Worm (Caenorhabditis elegans) whole organism, mixed stage, embryonic: ENCODE measurements around the gene pals-31.

Experiments
- M03D4.4 ChIP-seq: sonication (generic microtip); optimal IDR thresholded peaks from 2 replicates; lab custom pipeline; 2017; ENCODE audit warnings: mild to moderate bottlenecking, missing genetic modification characterization, missing compliant biosample characterization
- bed-3 ChIP-seq: fragments of 200-800 bp; sonication (Bioruptor generic); optimal IDR thresholded peaks from 3 replicates; lab custom pipeline; 2018; ENCODE audit warnings: mild to moderate bottlenecking, missing genetic modification characterization, moderate library complexity, missing compliant biosample characterization
- ceh-39 ChIP-seq: fragments of 150-350 bp; optimal IDR thresholded peaks from 2 replicates; lab custom pipeline; 2014; ENCODE audit warnings: missing biosample characterization, missing genetic modification characterization
- ceh-83 ChIP-seq: fragments of 200-800 bp; sonication (Bioruptor generic); optimal IDR thresholded peaks from 2 replicates; lab custom pipeline; 2018; ENCODE audit warnings: mild to moderate bottlenecking, missing genetic modification characterization, missing compliant biosample characterization
- ces-1 ChIP-seq: fragments of 150-350 bp; optimal IDR thresholded peaks from 2 replicates; lab custom pipeline; 2014; ENCODE audit warnings: missing biosample characterization, missing genetic modification reagents, missing genetic modification characterization
- drap-1 ChIP-seq: fragments of 200-800 bp; sonication (Bioruptor generic); optimal IDR thresholded peaks from 3 replicates; lab custom pipeline; 2018; ENCODE audit warnings: mild to moderate bottlenecking, missing genetic modification characterization, missing compliant biosample characterization
- elt-3 ChIP-seq: fragments of 150-350 bp; optimal IDR thresholded peaks from 2 replicates; lab custom pipeline; 2014; ENCODE audit warnings: missing biosample characterization, missing genetic modification characterization
- flh-1 ChIP-seq: fragments of 200-800 bp; sonication (Bioruptor generic); optimal IDR thresholded peaks from 2 replicates; lab custom pipeline; 2018; ENCODE audit warnings: mild to moderate bottlenecking, missing genetic modification characterization, moderate library complexity, missing compliant biosample characterization
- ham-2 ChIP-seq: fragments of 200-800 bp; sonication (Bioruptor generic); optimal IDR thresholded peaks from 2 replicates; lab custom pipeline; 2018; ENCODE audit warnings: mild to moderate bottlenecking, missing genetic modification characterization, missing compliant biosample characterization
- hlh-1 ChIP-seq: fragments of 150-350 bp; optimal IDR thresholded peaks from 2 replicates; lab custom pipeline; 2014; ENCODE audit warnings: missing biosample characterization, missing genetic modification reagents, missing genetic modification characterization
- lin-13 ChIP-seq: fragments of 150-350 bp; optimal IDR thresholded peaks from 2 replicates; lab custom pipeline; 2014; ENCODE audit warnings: missing biosample characterization, missing genetic modification characterization
- lsy-2 ChIP-seq: fragments of 150-350 bp; optimal IDR thresholded peaks from 2 replicates; lab custom pipeline; 2014; ENCODE audit warnings: missing biosample characterization, missing genetic modification characterization
- mep-1 ChIP-seq: fragments of 150-350 bp; optimal IDR thresholded peaks from 2 replicates; lab custom pipeline; 2017; ENCODE audit warnings: missing biosample characterization, missing genetic modification reagents, missing genetic modification characterization, inconsistent platforms
- mls-2 ChIP-seq: sonication (generic microtip); optimal IDR thresholded peaks from 2 replicates; lab custom pipeline; 2016; ENCODE audit warnings: mild to moderate bottlenecking, missing genetic modification characterization, moderate library complexity, missing compliant biosample characterization
- nhr-12 ChIP-seq: fragments of 150-350 bp; optimal IDR thresholded peaks from 2 replicates; lab custom pipeline; 2014; ENCODE audit warnings: missing biosample characterization, missing genetic modification characterization
- nhr-2 ChIP-seq: fragments of 150-350 bp; optimal IDR thresholded peaks from 2 replicates; lab custom pipeline; 2014; ENCODE audit warnings: missing biosample characterization, missing genetic modification characterization
- nhr-237 ChIP-seq: fragments of 150-350 bp; optimal IDR thresholded peaks from 2 replicates; lab custom pipeline; 2014; ENCODE audit warnings: missing biosample characterization, missing genetic modification characterization
- nhr-28 ChIP-seq: fragments of 150-350 bp; optimal IDR thresholded peaks from 2 replicates; lab custom pipeline; 2014; ENCODE audit warnings: missing biosample characterization, missing genetic modification characterization
- nhr-76 ChIP-seq: sonication (generic microtip); optimal IDR thresholded peaks from 2 replicates; lab custom pipeline; 2017; ENCODE audit warnings: missing biosample characterization, missing genetic modification characterization
- snpc-4 ChIP-seq: fragments of 150-350 bp; optimal IDR thresholded peaks from 2 replicates; lab custom pipeline; 2014; ENCODE audit warnings: missing biosample characterization, missing genetic modification characterization
- sptf-1 ChIP-seq: sonication (generic microtip); optimal IDR thresholded peaks from 2 replicates; lab custom pipeline; 2017; ENCODE audit warnings: mild to moderate bottlenecking, missing genetic modification characterization, moderate library complexity, missing compliant biosample characterization
- tbx-8 ChIP-seq: fragments of 200-800 bp; sonication (Bioruptor generic); optimal IDR thresholded peaks from 2 replicates; lab custom pipeline; 2018; ENCODE audit warnings: mild to moderate bottlenecking, missing genetic modification characterization, moderate library complexity, missing compliant biosample characterization
- unc-120 ChIP-seq: sonication (generic microtip); optimal IDR thresholded peaks from 2 replicates; lab custom pipeline; 2017; ENCODE audit warnings: missing genetic modification characterization, missing compliant biosample characterization; ENCODE audit not compliant: poor library complexity, severe bottlenecking
- unc-39 ChIP-seq: fragments of 150-350 bp; optimal IDR thresholded peaks from 2 replicates; lab custom pipeline; 2014; ENCODE audit warnings: missing biosample characterization, missing genetic modification characterization
- unc-62 ChIP-seq: fragments of 150-350 bp; optimal IDR thresholded peaks from 2 replicates; lab custom pipeline; 2014; ENCODE audit warnings: missing biosample characterization, missing genetic modification reagents, missing genetic modification characterization
- zip-8 ChIP-seq: fragments of 150-350 bp; optimal IDR thresholded peaks from 2 replicates; lab custom pipeline; 2014; ENCODE audit warnings: missing biosample characterization, missing genetic modification characterization
- ztf-11 ChIP-seq: fragments of 150-350 bp; optimal IDR thresholded peaks from 2 replicates; lab custom pipeline; 2014; ENCODE audit warnings: missing biosample characterization, missing genetic modification characterization

Gene pals-31

ce11 chrV:638328-638727 is 1.9 kb downstream of the pals-31 start, which contains the start of gene srj-37:
Gene srj-37, plus strand, starts transcription at chrV:638628.
- TF ChIP-seq elt-3 (tag; lab: Kevin White, UChicago), result no peak
- TF ChIP-seq sptf-1, result no peak
- no peak for TF ChIP-seq nhr-76 (tag; lab: Kevin White, UChicago)
- no peak for TF ChIP-seq M03D4.4
- no peak for TF ChIP-seq tbx-8 (GFP tag; lab: Kevin White, UChicago)
- TF ChIP-seq zip-8 (tag; lab: Kevin White, UChicago), result no peak
- no peak for TF ChIP-seq lsy-2 (tag; lab: Kevin White, UChicago)
- no peak for TF ChIP-seq mls-2 (tag; lab: Kevin White, UChicago)
- TF ChIP-seq nhr-2 (tag; lab: Kevin White, UChicago), result no peak
- TF ChIP-seq mep-1 (tag; lab: Kevin White, UChicago), result no peak
- no peak for TF ChIP-seq ham-2 (GFP tag; lab: Kevin White, UChicago)
- TF ChIP-seq nhr-28 (tag; lab: Kevin White, UChicago), result no peak
- no peak for TF ChIP-seq unc-39 (tag; lab: Kevin White, UChicago)
- TF ChIP-seq nhr-237 (tag; lab: Kevin White, UChicago), result no peak
- TF ChIP-seq unc-120 (tag; lab: Kevin White, UChicago), result no peak
- TF ChIP-seq lin-13 (tag; lab: Kevin White, UChicago), result no peak
- no peak for TF ChIP-seq snpc-4 (tag; lab: Kevin White, UChicago)
- TF ChIP-seq ztf-11, result no peak

- TF ChIP-seq ces-1 (GFP tag; lab: Kevin White, UChicago), result peak; percentile 41
- TF ChIP-seq ceh-39 (tag; lab: Kevin White, UChicago), result no peak
- TF ChIP-seq unc-120 (tag; lab: Kevin White, UChicago), result peak; percentile 22
- TF ChIP-seq, all 35 proteins: peak for 2
Measured at ce11 chrV:642750-643149, 6.4 kb downstream of the pals-31 start, which contains the start of gene nhr-190. Gene nhr-190, minus strand, starts transcription at chrV:642924.

- no peak for TF ChIP-seq lsy-2 (tag; lab: Kevin White, UChicago)
- TF ChIP-seq, all 35 proteins: peak for 0
Measured at ce11 chrV:646129-646528, 9.7 kb downstream of the pals-31 start, which contains the start of gene F48G7.12. Gene F48G7.12, minus strand, starts transcription at chrV:646229.

- TF ChIP-seq unc-62 (GFP tag; lab: Kevin White, UChicago), result no peak
- TF ChIP-seq zip-8 (tag; lab: Kevin White, UChicago), result no peak
- TF ChIP-seq flh-1 (GFP tag; lab: Kevin White, UChicago), result no peak
Measured at ce11 chrV:646888-647287, 10.5 kb downstream of the pals-31 start, which contains the start of gene ugt-42. Gene ugt-42, plus strand, starts transcription at chrV:647188.

- TF ChIP-seq bed-3 (GFP tag; lab: Kevin White, UChicago) (no peak), ceh-39 (tag; lab: Kevin White, UChicago) (no peak), nhr-76 (tag; lab: Kevin White, UChicago) (no peak), drap-1 (GFP tag; lab: Kevin White, UChicago) (no peak), snpc-4 (tag; lab: Kevin White, UChicago) (no peak), zip-8 (tag; lab: Kevin White, UChicago) (no peak), lin-13 (tag; lab: Kevin White, UChicago) (no peak), nhr-28 (tag; lab: Kevin White, UChicago) (no peak), nhr-12 (tag; lab: Kevin White, UChicago) (no peak), ztf-11 (no peak), ceh-83 (GFP tag; lab: Kevin White, UChicago) (no peak), sptf-1 (no peak), mls-2 (tag; lab: Kevin White, UChicago) (no peak), ces-1 (GFP tag; lab: Kevin White, UChicago) (no peak), M03D4.4 (no peak)
Measured at ce11 chrV:652940-653339, 16.6 kb downstream of the pals-31 start, which contains the start of gene srj-5. Gene srj-5, minus strand, starts transcription at chrV:653040.

ce11 chrV:654402-654801 is 18.0 kb downstream of the pals-31 start, which contains the start of gene srj-6:
Gene srj-6, minus strand, starts transcription at chrV:654502.
- no peak for TF ChIP-seq hlh-1 (tag; lab: Kevin White, UChicago)
- TF ChIP-seq, all 35 proteins: peak for 0

ce11 chrV:655823-656222 is 19.4 kb downstream of the pals-31 start, which contains the start of gene srh-245:
Gene srh-245, minus strand, starts transcription at chrV:655923.
- no peak for TF ChIP-seq lsy-2 (tag; lab: Kevin White, UChicago)
- TF ChIP-seq flh-1 (GFP tag; lab: Kevin White, UChicago), result no peak
- TF ChIP-seq ceh-83 (GFP tag; lab: Kevin White, UChicago), result no peak
- no peak for TF ChIP-seq nhr-2 (tag; lab: Kevin White, UChicago)
- no peak for TF ChIP-seq ces-1 (GFP tag; lab: Kevin White, UChicago)
- TF ChIP-seq bed-3 (GFP tag; lab: Kevin White, UChicago), result no peak
- no peak for TF ChIP-seq elt-3 (tag; lab: Kevin White, UChicago)
